Fruit fly (Drosophila melanogaster) Kc167 (cell line): Measurements from ENCODE around the gene CG4496.

Source experiments
- Myc ChIP-seq: fragments of >200 bp; optimal IDR thresholded peaks from 2 replicates; lab custom pipeline; 2017; ENCODE audit warnings: missing external identifiers
- Sin3A ChIP-seq: fragments of >200 bp; optimal IDR thresholded peaks from 2 replicates; lab custom pipeline; 2018; ENCODE audit warnings: missing external identifiers
- h ChIP-seq: fragments of >200 bp; optimal IDR thresholded peaks from 3 replicates; lab custom pipeline; 2018; ENCODE audit warnings: missing external identifiers
- insv ChIP-seq: fragments of >200 bp; optimal IDR thresholded peaks from 3 replicates; lab custom pipeline; 2018; ENCODE audit warnings: missing external identifiers
- psq ChIP-seq: fragments of >200 bp; optimal IDR thresholded peaks from 2 replicates; lab custom pipeline; 2017; ENCODE audit warnings: missing external identifiers
- ttk ChIP-seq: sonication (Bioruptor generic); optimal IDR thresholded peaks from 2 replicates; lab custom pipeline; 2017; ENCODE audit warnings: missing external identifiers

dm6 chr2L:7189674-7190073, at the start of gene CG4496:
- TF ChIP-seq psq (lab: Kevin White, UChicago) (no peak), Sin3A (lab: Kevin White, UChicago) (no peak), h (lab: Kevin White, UChicago) (no peak), Myc (lab: Kevin White, UChicago) (no peak), insv (lab: Kevin White, UChicago) (no peak), ttk (no peak)
